Fruit fly (Drosophila melanogaster): ENCODE data around the gene AnxB9.

dm6 chr3R:21077577-21077976, 12.5 kb downstream of the AnxB9 start:
- TF ChIP-seq CTCF (optimal IDR thresholded peaks at IDR 0.05) = no peak
- no peak for TF ChIP-seq CG8478 (optimal IDR thresholded peaks at IDR 0.05)
